Fruit fly (Drosophila melanogaster): ENCODE results near the gene Iml1.

Iml1 gene

DNA sequence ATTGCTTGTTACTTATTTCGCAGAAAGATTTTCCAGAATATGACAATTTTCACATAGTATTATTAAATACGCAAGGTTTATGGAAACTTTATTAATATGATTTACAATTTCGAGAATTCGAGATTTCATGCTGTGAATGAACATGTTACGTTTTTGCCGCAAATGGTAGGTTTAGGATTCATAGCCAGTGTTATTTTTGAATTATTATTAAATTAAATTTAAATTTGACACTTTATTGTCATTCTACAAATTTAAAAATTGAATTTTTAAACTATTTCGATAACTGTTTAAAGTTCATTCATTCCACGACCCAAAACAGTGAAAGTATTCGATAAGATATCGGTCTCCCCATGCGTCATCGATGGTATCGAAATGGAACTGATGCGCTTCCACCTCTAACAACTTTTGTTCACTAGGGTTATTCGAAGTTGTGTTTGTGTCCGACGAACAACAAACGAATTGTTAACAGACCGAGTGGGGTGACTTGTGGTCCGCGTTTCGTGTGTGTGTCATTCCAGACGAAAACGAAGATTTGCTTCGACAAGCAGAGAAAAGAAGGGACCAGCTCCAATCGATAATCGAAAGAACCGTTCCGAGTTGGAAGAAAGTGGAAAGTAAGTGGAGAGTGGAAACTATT lies 12.0 kb upstream of the Iml1 start, which contains the start of the genes CG32313 and Pcyt1 (continued):
- TF ChIP-seq cato (GFP tag; optimal IDR thresholded peaks at IDR 0.05; ENCODE audit: borderline replicate concordance) = no peak
- no peak for TF ChIP-seq Optix (GFP tag; IDR thresholded peaks at IDR 0.05)
- TF ChIP-seq CG12236 (GFP tag; optimal IDR thresholded peaks at IDR 0.05) = no peak
- TF ChIP-seq gsb-n (tag; optimal IDR thresholded peaks at IDR 0.05) = peak; percentile 11
- TF ChIP-seq CG10267 (tag; optimal IDR thresholded peaks at IDR 0.05) = peak; percentile 45
- TF ChIP-seq Fer1 (GFP tag; optimal IDR thresholded peaks at IDR 0.05) = peak; percentile 58
- TF ChIP-seq fd3F (GFP tag; optimal IDR thresholded peaks at IDR 0.05) = no peak
- no peak for TF ChIP-seq CG33557 (GFP tag; optimal IDR thresholded peaks at IDR 0.05)
- TF ChIP-seq odd (GFP tag; optimal IDR thresholded peaks at IDR 0.05) = peak; percentile 52
- TF ChIP-seq CG16813 (GFP tag; IDR thresholded peaks at IDR 0.05; ENCODE audit: partially characterized antibody) = peak; percentile 86
- TF ChIP-seq CG3847 (GFP tag; IDR thresholded peaks at IDR 0.05) = 0 out of 2 replicates have a peak, but pooled peaks have one; percentile 10
- peak in 1 of 2 experiments; percentile 6 for TF ChIP-seq bsh (GFP tag; optimal IDR thresholded peaks at IDR 0.05)
- TF ChIP-seq ATbp (GFP tag; optimal IDR thresholded peaks at IDR 0.05) = peak; percentile 0
- TF ChIP-seq NfI (GFP tag; optimal IDR thresholded peaks at IDR 0.05) = peak; percentile 20
- no peak for TF ChIP-seq pum (GFP tag; optimal IDR thresholded peaks at IDR 0.05)
- no peak for TF ChIP-seq CG12071 (GFP tag; optimal IDR thresholded peaks at IDR 0.05)
- TF ChIP-seq ken (GFP tag; IDR thresholded peaks at IDR 0.05) = no peak
- TF ChIP-seq CG2712 (tag; optimal IDR thresholded peaks at IDR 0.05) = peak; percentile 39
- TF ChIP-seq CG4730 (GFP tag; IDR thresholded peaks at IDR 0.05) = no peak
- no peak for TF ChIP-seq Nf-YB (GFP tag; optimal IDR thresholded peaks at IDR 0.05)
- TF ChIP-seq insv (GFP tag; optimal IDR thresholded peaks at IDR 0.05) = no peak
- no peak for TF ChIP-seq HHEX (GFP tag; optimal IDR thresholded peaks at IDR 0.05)
- peak; percentile 79 for TF ChIP-seq hb (GFP tag; IDR thresholded peaks at IDR 0.05; ENCODE audit: partially characterized antibody)
- TF ChIP-seq MTF-1 (GFP tag; optimal IDR thresholded peaks at IDR 0.05; ENCODE audit: borderline replicate concordance) = no peak
- TF ChIP-seq Side (GFP tag; optimal IDR thresholded peaks at IDR 0.05) = peak; percentile 25
- TF ChIP-seq CG17802 (tag; optimal IDR thresholded peaks at IDR 0.05) = no peak
- no peak for TF ChIP-seq sens-2 (GFP tag; IDR thresholded peaks at IDR 0.05)
- TF ChIP-seq Dp (GFP tag; optimal IDR thresholded peaks at IDR 0.05) = peak; percentile 79
- TF ChIP-seq B-H2 (GFP tag; optimal IDR thresholded peaks at IDR 0.05) = peak; percentile 55
- peak; percentile 97 for TF ChIP-seq Dref (GFP tag; IDR thresholded peaks at IDR 0.05)
- TF ChIP-seq cwo (GFP tag; optimal IDR thresholded peaks at IDR 0.05) = no peak
- TF ChIP-seq CG12769 (tag; optimal IDR thresholded peaks at IDR 0.05) = peak; percentile 15
- TF ChIP-seq pros (GFP tag; optimal IDR thresholded peaks at IDR 0.05) = peak; percentile 92
- TF ChIP-seq Deaf1 (tag; optimal IDR thresholded peaks at IDR 0.05) = peak; percentile 61
- peak; percentile 7 for TF ChIP-seq Mad (GFP tag; optimal IDR thresholded peaks at IDR 0.05)
- no peak for TF ChIP-seq eyg (GFP tag; optimal IDR thresholded peaks at IDR 0.05)
- no peak for TF ChIP-seq CG12744 (GFP tag; optimal IDR thresholded peaks at IDR 0.05)
- TF ChIP-seq bowl (GFP tag; IDR thresholded peaks at IDR 0.05) = no peak
- peak; percentile 39 for TF ChIP-seq grau (tag; optimal IDR thresholded peaks at IDR 0.05)
- peak; percentile 79 for TF ChIP-seq vnd (GFP tag; IDR thresholded peaks at IDR 0.05; ENCODE audit: partially characterized antibody)
- TF ChIP-seq CG9609 (GFP tag; optimal IDR thresholded peaks at IDR 0.05) = no peak
- peak; percentile 3 for TF ChIP-seq CG7839 (tag; optimal IDR thresholded peaks at IDR 0.05)
- TF ChIP-seq trh (GFP tag; optimal IDR thresholded peaks at IDR 0.05) = no peak
- TF ChIP-seq ro (GFP tag; IDR thresholded peaks at IDR 0.05) = no peak
- TF ChIP-seq Jarid2 (GFP tag; optimal IDR thresholded peaks at IDR 0.05) = peak; percentile 68
- peak; percentile 91 for TF ChIP-seq CG13287 (GFP tag; IDR thresholded peaks at IDR 0.05; ENCODE audit: partially characterized antibody)
- peak; percentile 32 for TF ChIP-seq CG33213 (GFP tag; optimal IDR thresholded peaks at IDR 0.05)
- no peak for TF ChIP-seq CG14667 (GFP tag; IDR thresholded peaks at IDR 0.05)
- peak; percentile 23 for TF ChIP-seq CG2678 (tag; optimal IDR thresholded peaks at IDR 0.05)

Data from whole organism, embryonic.